Worm (Caenorhabditis elegans) whole organism, L4 larva: ENCODE results near the gene ZK637.15.

Experiments used
- Y75B8A.6 ChIP-seq: fragments of 200-800 bp; sonication (Bioruptor generic); IDR thresholded peaks from 2 replicates; pipeline ENCODE4 v1.3.6; 2022; ENCODE audit warnings: missing genetic modification reagents, missing genetic modification characterization, missing compliant biosample characterization
- egl-27 ChIP-seq: sonication (generic microtip); optimal IDR thresholded peaks from 3 replicates; lab custom pipeline; 2017; ENCODE audit warnings: missing biosample characterization, missing genetic modification reagents, missing genetic modification characterization
- lin-39 ChIP-seq: fragments of 150-350 bp; optimal IDR thresholded peaks from 2 replicates; lab custom pipeline; 2014; ENCODE audit warnings: missing biosample characterization, missing genetic modification reagents, missing genetic modification characterization
- mep-1 ChIP-seq: fragments of 150-350 bp; sonication (generic microtip); optimal IDR thresholded peaks from 3 replicates; lab custom pipeline; 2014; ENCODE audit warnings: missing biosample characterization, missing genetic modification characterization
- nhr-77 ChIP-seq: fragments of 150-350 bp; optimal IDR thresholded peaks from 2 replicates; lab custom pipeline; 2014; ENCODE audit warnings: missing biosample characterization, missing genetic modification characterization
- zip-2 ChIP-seq: fragments of 150-350 bp; optimal IDR thresholded peaks from 2 replicates; lab custom pipeline; 2014; ENCODE audit warnings: missing biosample characterization, missing genetic modification characterization

- TF ChIP-seq egl-27 (tag; lab: Kevin White, UChicago) = no peak
- no peak for TF ChIP-seq Y75B8A.6
- TF ChIP-seq lin-39 (tag; lab: Kevin White, UChicago) = no peak
- no peak for TF ChIP-seq zip-2 (tag; lab: Kevin White, UChicago)
- TF ChIP-seq nhr-77 (tag; lab: Kevin White, UChicago) = no peak
- TF ChIP-seq mep-1 (tag; lab: Kevin White, UChicago) = peak; percentile 59
These were observed 30.9 kb upstream of the ZK637.15 start, which contains the start of gene ZK637.14 for ce11 chrIII:8888956-8889355.
